Fruit fly (Drosophila melanogaster) S2 (cell line): ENCODE measurements around the gene Wwox.

Experiments
- CG8478 ChIP-seq: fragments of >200 bp; optimal IDR thresholded peaks from 2 replicates; lab custom pipeline; 2018
- CTCF ChIP-seq, 2 experiments: fragments of >200 bp; optimal IDR thresholded peaks; 2 replicates each; lab custom pipeline; 2018

dm6 chr2L:7957068-7957868, 46.8 kb downstream of the Wwox start:
- TF ChIP-seq CG8478 (lab: Kevin White, UChicago), result no peak
- TF ChIP-seq CTCF (optimal IDR thresholded peaks at IDR 0.05; lab: Kevin White, UChicago), result no peak
